Worm (Caenorhabditis elegans): ENCODE results near the gene nspg-10.

Gene nspg-10

DNA sequence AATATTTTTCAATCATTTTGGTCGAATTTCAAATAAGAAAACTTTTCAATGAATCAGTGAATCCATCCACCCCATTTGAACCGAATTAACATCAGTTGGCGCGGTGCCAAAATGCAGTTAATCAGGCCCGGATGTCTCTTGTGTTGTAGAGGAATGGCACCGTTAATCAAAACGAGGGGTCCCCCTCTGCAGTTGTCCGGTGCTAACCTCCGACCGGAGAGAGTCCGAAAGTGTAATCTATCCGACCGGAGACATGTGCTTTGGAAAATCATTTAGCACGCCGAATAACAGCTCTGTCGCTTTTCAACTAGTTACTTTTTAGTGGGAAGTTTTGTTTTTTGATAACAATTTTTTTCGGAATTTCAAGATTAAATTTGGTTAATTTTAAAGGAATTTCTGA, 39.7 kb downstream of the nspg-10 start:
- TF ChIP-seq fkh-10 (GFP tag; optimal IDR thresholded peaks at IDR 0.05) (no peak), hmg-11 (tag; optimal IDR thresholded peaks at IDR 0.05) (no peak), nhr-237 (tag; optimal IDR thresholded peaks at IDR 0.05) (no peak), nhr-28 (tag; optimal IDR thresholded peaks at IDR 0.05) (no peak), eor-1 (tag; optimal IDR thresholded peaks at IDR 0.05) (no peak), jun-1 (tag; optimal IDR thresholded peaks at IDR 0.05) (no peak), elt-2 (tag; optimal IDR thresholded peaks at IDR 0.05) (no peak), daf-12 (tag; optimal IDR thresholded peaks at IDR 0.05) (no peak), ZK546.5 (tag; optimal IDR thresholded peaks at IDR 0.05) (no peak), egl-5 (tag; optimal IDR thresholded peaks at IDR 0.05) (no peak), ceh-9 (tag; optimal IDR thresholded peaks at IDR 0.05) (no peak), fkh-2 (tag; optimal IDR thresholded peaks at IDR 0.05) (no peak), pqm-1 (tag; optimal IDR thresholded peaks at IDR 0.05) (no peak), ceh-16 (tag; optimal IDR thresholded peaks at IDR 0.05) (no peak), tbx-2 (tag; optimal IDR thresholded peaks at IDR 0.05) (no peak)

DNA sequence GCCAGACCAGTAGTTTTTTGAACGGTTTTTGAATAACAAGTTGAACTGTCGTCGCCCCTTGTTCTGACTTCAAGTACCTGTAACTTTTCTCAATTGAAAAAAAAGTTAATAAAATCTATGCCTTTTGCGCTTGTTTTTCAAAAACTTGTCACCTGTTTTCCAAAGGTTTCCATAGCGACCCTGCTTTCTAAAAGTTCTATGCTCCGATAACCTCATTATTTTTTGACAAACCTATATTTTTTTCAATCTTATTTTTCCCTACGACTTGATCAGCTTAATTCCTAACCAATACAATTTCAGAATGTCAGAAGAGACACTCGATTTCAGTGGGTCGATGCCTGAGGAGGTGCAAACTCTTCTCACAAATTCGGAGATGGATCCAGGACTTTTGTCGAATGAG, 41.8 kb downstream of the nspg-10 start, which contains the start of gene F29B9.8:
TSS of gene F29B9.8 (plus strand) at position 301 of the 400 bp plus-strand sequence.
- no peak for TF ChIP-seq R02D3.7 (tag; optimal IDR thresholded peaks at IDR 0.05)
- no peak for TF ChIP-seq zag-1 (tag; optimal IDR thresholded peaks at IDR 0.05)
- TF ChIP-seq nhr-28 (tag; optimal IDR thresholded peaks at IDR 0.05) = no peak
- no peak for TF ChIP-seq ZK546.5 (tag; optimal IDR thresholded peaks at IDR 0.05)
- TF ChIP-seq nhr-23 (tag; optimal IDR thresholded peaks at IDR 0.05) = no peak
- TF ChIP-seq jun-1 (tag; optimal IDR thresholded peaks at IDR 0.05) = no peak
- no peak for TF ChIP-seq nhr-76 (tag; optimal IDR thresholded peaks at IDR 0.05)
- no peak for TF ChIP-seq daf-12 (tag; optimal IDR thresholded peaks at IDR 0.05)
- no peak for TF ChIP-seq fos-1 (tag; optimal IDR thresholded peaks at IDR 0.05)

DNA sequence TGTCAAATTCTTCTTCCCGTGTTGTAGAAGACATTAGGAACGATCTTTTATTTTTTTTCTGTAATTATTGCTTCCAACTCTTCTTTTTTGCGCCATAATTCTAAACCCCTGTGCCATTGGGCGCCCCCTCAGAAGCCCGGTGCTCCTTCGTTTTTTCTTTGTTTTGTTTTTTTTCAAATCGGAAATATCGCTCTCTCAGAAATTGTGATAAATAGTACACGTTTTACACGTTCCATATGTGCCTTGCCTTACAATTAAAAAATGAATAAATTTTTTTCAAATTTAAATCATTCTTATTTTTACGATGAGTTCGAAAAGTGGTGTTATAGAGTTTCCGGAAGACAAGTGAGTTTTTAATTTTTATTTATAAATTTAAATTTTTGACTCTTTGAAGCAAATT, 43.9 kb downstream of the nspg-10 start, which contains the start of gene F29B9.7:
TSS of gene F29B9.7 (plus strand) at position 301 of the 400 bp plus-strand sequence.
- TF ChIP-seq eor-1 (tag; optimal IDR thresholded peaks at IDR 0.05) (no peak), snpc-4 (tag; optimal IDR thresholded peaks at IDR 0.05) (no peak)

- TF ChIP-seq ztf-11 (tag; optimal IDR thresholded peaks at IDR 0.05) = no peak
- TF ChIP-seq nhr-12 (tag; optimal IDR thresholded peaks at IDR 0.05) = no peak
- TF ChIP-seq snpc-4 (tag; optimal IDR thresholded peaks at IDR 0.05) = peak; percentile 59
- no peak for TF ChIP-seq zag-1 (tag; optimal IDR thresholded peaks at IDR 0.05)
- no peak for TF ChIP-seq ztf-4 (tag; optimal IDR thresholded peaks at IDR 0.05)
- TF ChIP-seq eor-1 (tag; optimal IDR thresholded peaks at IDR 0.05) = no peak
- no peak for TF ChIP-seq nhr-76 (tag; optimal IDR thresholded peaks at IDR 0.05)
- no peak for TF ChIP-seq fos-1 (tag; optimal IDR thresholded peaks at IDR 0.05)
- TF ChIP-seq lin-39 (tag; optimal IDR thresholded peaks at IDR 0.05) = peak; percentile 65
- TF ChIP-seq egl-5 (tag; optimal IDR thresholded peaks at IDR 0.05) = peak; percentile 40
- TF ChIP-seq R02D3.7 (tag; optimal IDR thresholded peaks at IDR 0.05) = no peak
- peak; percentile 75 for TF ChIP-seq nhr-25 (tag; optimal IDR thresholded peaks at IDR 0.05)
- no peak for TF ChIP-seq daf-12 (tag; optimal IDR thresholded peaks at IDR 0.05)
- peak; percentile 5 for TF ChIP-seq skn-1 (tag; optimal IDR thresholded peaks at IDR 0.05)
- no peak for TF ChIP-seq tbx-2 (tag; optimal IDR thresholded peaks at IDR 0.05)
- TF ChIP-seq nhr-237 (tag; optimal IDR thresholded peaks at IDR 0.05) = no peak
- TF ChIP-seq unc-39 (tag; optimal IDR thresholded peaks at IDR 0.05) = no peak
- TF ChIP-seq nhr-23 (tag; optimal IDR thresholded peaks at IDR 0.05) = peak; percentile 81
- no peak for TF ChIP-seq ceh-82 (tag; optimal IDR thresholded peaks at IDR 0.05)
- TF ChIP-seq nhr-67 (tag; optimal IDR thresholded peaks at IDR 0.05) = no peak
- peak; percentile 72 for TF ChIP-seq hmg-11 (tag; optimal IDR thresholded peaks at IDR 0.05)
- no peak for TF ChIP-seq fkh-10 (GFP tag; optimal IDR thresholded peaks at IDR 0.05)
- TF ChIP-seq egl-27 (tag; optimal IDR thresholded peaks at IDR 0.05) = no peak
- no peak for TF ChIP-seq mml-1 (tag; optimal IDR thresholded peaks at IDR 0.05)
- no peak for TF ChIP-seq elt-3 (tag; optimal IDR thresholded peaks at IDR 0.05)
- TF ChIP-seq ceh-28 (tag; optimal IDR thresholded peaks at IDR 0.05) = peak; percentile 92
- no peak for TF ChIP-seq ZK546.5 (tag; optimal IDR thresholded peaks at IDR 0.05)
- TF ChIP-seq nhr-11 (tag; optimal IDR thresholded peaks at IDR 0.05) = no peak
- no peak for TF ChIP-seq sea-2 (GFP tag; optimal IDR thresholded peaks at IDR 0.05)
- no peak for TF ChIP-seq ceh-16 (tag; optimal IDR thresholded peaks at IDR 0.05)
- TF ChIP-seq elt-1 (tag; optimal IDR thresholded peaks at IDR 0.05) = no peak
- TF ChIP-seq mdl-1 (tag; optimal IDR thresholded peaks at IDR 0.05) = no peak
- TF ChIP-seq nhr-43 (tag; optimal IDR thresholded peaks at IDR 0.05; ENCODE audit: poor library complexity, severe bottlenecking) = peak; percentile 61
- no peak for TF ChIP-seq aly-2 (tag; optimal IDR thresholded peaks at IDR 0.05)
- peak; percentile 55 for TF ChIP-seq ama-1 (optimal IDR thresholded peaks at IDR 0.05)
- TF ChIP-seq fkh-2 (tag; optimal IDR thresholded peaks at IDR 0.05) = no peak
- TF ChIP-seq lsy-12 (tag; optimal IDR thresholded peaks at IDR 0.05) = no peak
- no peak for TF ChIP-seq nhr-28 (tag; optimal IDR thresholded peaks at IDR 0.05)
- TF ChIP-seq elt-2 (tag; optimal IDR thresholded peaks at IDR 0.05) = peak; percentile 54
- TF ChIP-seq unc-62 (GFP tag; optimal IDR thresholded peaks at IDR 0.05) = no peak
- TF ChIP-seq nhr-77 (tag; optimal IDR thresholded peaks at IDR 0.05) = no peak
- peak; percentile 82 for TF ChIP-seq nfya-1 (tag; optimal IDR thresholded peaks at IDR 0.05; ENCODE audit: insufficient read depth)
- no peak for TF ChIP-seq pqm-1 (tag; optimal IDR thresholded peaks at IDR 0.05)
These were observed 45.1 kb downstream of the nspg-10 start, which contains the start of gene ubc-9 for ce11 chrIV:4650624-4651094. TSS of gene ubc-9 (plus strand) at chrIV:4651044.
